Worm (Caenorhabditis elegans): Measurements from ENCODE around the gene C49F5.13.

- no peak for TF ChIP-seq elt-3 (tag; optimal IDR thresholded peaks at IDR 0.05)
- TF ChIP-seq alr-1 (tag; optimal IDR thresholded peaks at IDR 0.05) = no peak
- no peak for TF ChIP-seq snpc-4 (tag; optimal IDR thresholded peaks at IDR 0.05)
- TF ChIP-seq nhr-10 (tag; optimal IDR thresholded peaks at IDR 0.05) = no peak
- no peak for TF ChIP-seq ceh-82 (tag; optimal IDR thresholded peaks at IDR 0.05)
- no peak for TF ChIP-seq zag-1 (tag; optimal IDR thresholded peaks at IDR 0.05)
- no peak for TF ChIP-seq ztf-11 (tag; optimal IDR thresholded peaks at IDR 0.05)
- no peak for TF ChIP-seq lin-13 (GFP tag; optimal IDR thresholded peaks at IDR 0.05)
- TF ChIP-seq nhr-6 (tag; optimal IDR thresholded peaks at IDR 0.05) = no peak
- TF ChIP-seq mdl-1 (tag; optimal IDR thresholded peaks at IDR 0.05) = no peak
Measured at ce11 chrX:12005499-12005959, 44.3 kb downstream of the C49F5.13 start, which contains the start of gene sma-5.
